Worm (Caenorhabditis elegans) whole organism, early embryonic: ENCODE results near the gene pfd-5.

Experiments used
- B0310.2 ChIP-seq: sonication (generic microtip); optimal IDR thresholded peaks from 2 replicates; lab custom pipeline; 2016; ENCODE audit warnings: mild to moderate bottlenecking, missing genetic modification characterization, missing compliant biosample characterization
- F13C5.2 ChIP-seq: sonication (generic microtip); optimal IDR thresholded peaks from 2 replicates; lab custom pipeline; 2017; ENCODE audit warnings: mild to moderate bottlenecking, missing genetic modification characterization, inconsistent platforms, missing compliant biosample characterization
- aly-1 ChIP-seq: sonication (generic microtip); optimal IDR thresholded peaks from 2 replicates; lab custom pipeline; 2016; ENCODE audit warnings: missing genetic modification characterization, missing compliant biosample characterization
- ama-1 ChIP-seq: fragments of 150-350 bp; optimal IDR thresholded peaks from 2 replicates; lab custom pipeline; 2014
- ceh-13 ChIP-seq: fragments of 200-800 bp; sonication (Bioruptor generic); optimal IDR thresholded peaks from 2 replicates; lab custom pipeline; 2018; ENCODE audit warnings: mild to moderate bottlenecking, missing genetic modification characterization, missing compliant biosample characterization
- ceh-36 ChIP-seq: sonication (generic microtip); optimal IDR thresholded peaks from 2 replicates; lab custom pipeline; 2016; ENCODE audit warnings: missing genetic modification characterization, inconsistent platforms, missing compliant biosample characterization
- ets-7 ChIP-seq: sonication (generic microtip); optimal IDR thresholded peaks from 2 replicates; lab custom pipeline; 2016; ENCODE audit warnings: missing genotype, missing genetic modification characterization, missing compliant biosample characterization
- flt-1 ChIP-seq: fragments of 200-800 bp; sonication (Bioruptor generic); IDR thresholded peaks from 2 replicates; pipeline ENCODE4 v1.3.6; 2022; ENCODE audit warnings: missing genetic modification characterization, missing compliant biosample characterization
- hmbx-1 ChIP-seq: sonication (generic microtip); optimal IDR thresholded peaks from 2 replicates; lab custom pipeline; 2016; ENCODE audit warnings: mild to moderate bottlenecking, missing genetic modification characterization, missing compliant biosample characterization
- hmg-4 ChIP-seq: fragments of 200-800 bp; sonication (Bioruptor generic); optimal IDR thresholded peaks from 2 replicates; lab custom pipeline; 2018; ENCODE audit warnings: mild to moderate bottlenecking, missing genetic modification characterization, missing compliant biosample characterization
- hnd-1 ChIP-seq: sonication (generic microtip); optimal IDR thresholded peaks from 2 replicates; lab custom pipeline; 2016; ENCODE audit warnings: missing genetic modification characterization, missing compliant biosample characterization
- pes-1 ChIP-seq: fragments of 200-800 bp; sonication (Bioruptor generic); IDR thresholded peaks from 2 replicates; pipeline ENCODE4 v1.3.6; 2022; ENCODE audit warnings: missing genetic modification reagents, missing genetic modification characterization, missing compliant biosample characterization
- scrt-1 ChIP-seq: fragments of 200-800 bp; sonication (Bioruptor generic); IDR thresholded peaks from 2 replicates; pipeline ENCODE4 v1.3.6; 2022; ENCODE audit warnings: missing genetic modification characterization, missing compliant biosample characterization
- sea-1 ChIP-seq: fragments of 200-800 bp; sonication (Bioruptor generic); conservative IDR thresholded peaks from 2 replicates; pipeline ENCODE4 v1.3.6; 2022; ENCODE audit warnings: missing genetic modification characterization, missing compliant biosample characterization
- tbx-11 ChIP-seq: fragments of 200-800 bp; sonication (Bioruptor generic); IDR thresholded peaks from 2 replicates; pipeline ENCODE4 v1.3.6; 2022; ENCODE audit warnings: missing genetic modification characterization, missing compliant biosample characterization
- tbx-37 ChIP-seq: fragments of 200-800 bp; sonication (Bioruptor generic); conservative IDR thresholded peaks from 2 replicates; pipeline ENCODE4 v1.3.6; 2022; ENCODE audit warnings: missing genetic modification reagents, missing genetic modification characterization, missing compliant biosample characterization
- tra-4 ChIP-seq: sonication (generic microtip); optimal IDR thresholded peaks from 2 replicates; lab custom pipeline; 2017; ENCODE audit warnings: missing genetic modification characterization, missing compliant biosample characterization

pfd-5 gene

DNA sequence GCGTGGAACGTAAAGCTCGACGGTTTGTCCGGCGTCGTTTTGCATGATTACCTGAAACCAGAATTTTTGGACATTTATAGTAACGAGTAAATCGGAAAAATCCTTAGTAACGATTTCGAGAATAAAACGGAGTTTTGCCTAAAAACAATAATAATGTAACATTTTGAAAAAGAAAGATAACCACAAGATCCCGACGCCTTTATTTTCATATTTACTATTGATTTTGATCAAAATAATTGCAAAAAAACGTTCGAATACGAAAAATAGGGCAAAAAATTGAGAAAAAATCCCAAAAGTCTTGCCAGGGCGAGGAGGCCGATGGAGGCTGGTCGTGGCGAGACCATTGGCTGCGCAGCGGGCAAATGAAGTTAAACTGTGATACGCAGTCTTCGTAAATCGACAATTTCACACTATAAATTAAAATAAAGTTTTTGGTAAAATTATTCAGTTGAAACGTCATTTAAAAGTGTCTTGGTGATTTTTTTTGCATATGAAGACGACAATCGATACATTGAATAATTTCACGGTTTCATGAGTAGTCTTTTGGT lies 9.0 kb downstream of the pfd-5 start, which contains the start of gene rps-21:
rps-21 (minus strand) TSS at position 51 of the 548 bp plus-strand sequence.
- TF ChIP-seq F13C5.2: peak; percentile 47
- peak; percentile 24 for TF ChIP-seq hmg-4
- 0 out of 2 replicates have a peak, but pooled peaks have one; percentile 32 for TF ChIP-seq pes-1 (GFP tag; lab: Robert Waterston, UW)
- TF ChIP-seq ceh-13 (GFP tag; lab: Kevin White, UChicago): no peak
- TF ChIP-seq ceh-36: no peak

DNA sequence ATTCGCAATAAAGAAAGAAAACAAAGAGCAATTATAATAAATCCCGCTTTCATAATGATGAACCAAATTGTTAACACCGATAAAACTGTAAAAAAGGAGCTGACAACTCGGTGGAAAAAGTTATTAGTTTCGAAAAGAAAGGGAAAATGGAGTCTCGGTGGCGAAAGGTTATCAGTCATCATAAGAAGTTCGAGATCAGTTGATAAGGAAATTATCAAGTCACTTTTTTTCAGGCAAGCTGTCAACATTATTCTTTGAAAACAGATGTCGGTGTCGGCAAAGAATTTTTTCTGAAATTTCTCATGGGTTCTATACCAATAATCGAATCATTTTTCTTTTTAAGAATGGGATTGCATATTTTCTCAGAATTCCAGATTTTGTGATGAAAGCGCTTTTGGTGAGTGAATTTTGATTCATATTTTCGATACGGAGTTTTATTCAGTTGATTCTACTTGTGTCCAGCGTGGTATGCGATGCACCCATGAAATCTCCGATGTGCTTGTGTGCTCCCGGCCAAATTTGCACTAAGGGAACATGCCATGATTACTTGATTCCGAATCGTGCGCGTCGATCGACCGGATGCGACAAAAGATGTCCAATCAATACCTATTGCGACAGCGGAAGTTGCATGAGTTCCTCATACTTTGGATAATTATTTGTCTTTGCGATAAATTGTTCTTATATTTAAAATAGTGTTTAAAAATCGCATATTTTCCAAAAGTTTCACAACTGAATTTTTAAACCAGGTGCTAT lies 10.2 kb downstream of the pfd-5 start, which contains the start of the genes F37C12.21 and F37C12.10:
F37C12.21 (plus strand) TSS at position 58 of the 753 bp plus-strand sequence.
F37C12.10 (minus strand) TSS at position 85 of the 753 bp plus-strand sequence.
- no peak for TF ChIP-seq tbx-37
- no peak for TF ChIP-seq hmbx-1 (tag; lab: Kevin White, UChicago)
- TF ChIP-seq sea-1: no peak
- no peak for TF ChIP-seq F13C5.2

DNA sequence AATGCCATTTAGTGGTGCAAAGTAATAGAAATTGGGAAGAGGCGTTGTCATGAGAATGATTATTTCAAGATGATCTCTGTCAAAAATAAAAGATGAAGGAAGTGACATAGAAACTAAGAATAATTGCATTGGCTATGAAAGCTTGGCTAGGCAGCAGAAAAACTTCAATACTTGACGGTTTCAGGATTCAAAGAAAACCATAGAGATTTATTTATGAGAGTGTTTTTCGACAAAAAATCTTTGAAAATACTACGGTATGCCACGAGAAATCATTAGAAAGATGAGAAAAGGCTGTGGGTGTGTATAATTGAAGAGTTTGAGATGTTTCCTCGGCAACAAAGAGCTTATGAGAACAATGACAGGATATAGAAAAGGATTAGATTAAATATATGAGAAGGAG lies 13.2 kb downstream of the pfd-5 start, which contains the start of gene F37C12.14:
F37C12.14 (minus strand) TSS at position 101 of the 400 bp plus-strand sequence.
- TF ChIP-seq sea-1 (no peak), tbx-37 (no peak), F13C5.2 (no peak), scrt-1 (GFP tag; lab: Robert Waterston, UW) (no peak), tra-4 (tag; lab: Kevin White, UChicago) (no peak), ets-7 (tag; lab: Kevin White, UChicago) (no peak), aly-1 (tag; lab: Kevin White, UChicago) (no peak), pes-1 (GFP tag; lab: Robert Waterston, UW) (no peak), ceh-13 (GFP tag; lab: Kevin White, UChicago) (no peak), ama-1 (no peak), tbx-11 (no peak), hmg-4 (no peak), flt-1 (GFP tag; lab: Robert Waterston, UW) (no peak), hmbx-1 (tag; lab: Kevin White, UChicago) (no peak), ceh-36 (no peak), hnd-1 (tag; lab: Kevin White, UChicago) (no peak), B0310.2 (tag; lab: Kevin White, UChicago) (no peak)

DNA sequence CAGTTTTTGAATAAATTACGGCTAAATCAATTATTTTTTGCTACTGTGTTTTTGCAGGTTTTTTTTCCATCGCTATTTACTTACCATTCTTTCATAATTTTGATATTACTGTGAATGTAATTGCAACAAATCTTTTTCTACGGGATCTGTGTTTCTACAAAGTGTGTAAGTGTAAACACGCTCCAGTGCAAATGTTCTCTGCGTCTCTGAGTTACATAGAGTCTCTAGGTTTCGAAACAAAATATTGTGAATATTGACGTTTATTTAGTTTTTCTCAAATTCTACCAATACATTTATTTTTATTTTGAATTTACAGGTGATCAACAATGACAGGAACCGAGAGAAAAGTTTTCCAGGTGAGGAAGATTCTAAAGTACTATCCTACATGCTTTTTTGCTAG lies 14.7 kb downstream of the pfd-5 start, which contains the start of gene yju-2:
yju-2 (plus strand) TSS at position 315 of the 400 bp plus-strand sequence.
- TF ChIP-seq hnd-1 (tag; lab: Kevin White, UChicago) (no peak), flt-1 (GFP tag; lab: Robert Waterston, UW) (no peak), tbx-11 (no peak), F13C5.2 (no peak), tbx-37 (no peak), tra-4 (tag; lab: Kevin White, UChicago) (no peak), ceh-13 (GFP tag; lab: Kevin White, UChicago) (no peak), hmg-4 (no peak), ceh-36 (no peak), ets-7 (tag; lab: Kevin White, UChicago) (no peak), scrt-1 (GFP tag; lab: Robert Waterston, UW) (no peak)

DNA sequence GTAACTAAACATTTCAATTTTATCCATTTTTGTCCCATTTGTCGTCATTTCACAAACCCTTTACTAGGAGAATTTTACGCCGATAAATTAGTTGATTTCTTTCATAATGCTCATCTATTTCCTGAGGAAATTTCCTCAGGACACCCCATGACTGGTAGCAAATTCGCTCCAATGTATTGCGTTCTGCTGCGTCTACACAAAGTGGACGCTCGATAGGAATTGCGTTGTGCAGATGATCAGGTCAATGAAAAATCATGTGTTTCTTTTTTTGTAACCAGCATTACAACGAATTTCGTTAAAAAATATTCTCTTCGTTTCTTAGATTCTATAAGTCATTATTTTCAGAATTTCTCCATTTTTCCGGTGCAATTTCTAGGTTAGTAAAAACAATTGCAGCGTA lies 16.9 kb downstream of the pfd-5 start, which contains the start of gene epg-4:
epg-4 (plus strand) TSS at position 346 of the 400 bp plus-strand sequence.
- TF ChIP-seq flt-1 (GFP tag; lab: Robert Waterston, UW) (no peak), F13C5.2 (peak; percentile 38), tra-4 (tag; lab: Kevin White, UChicago) (no peak), ceh-13 (GFP tag; lab: Kevin White, UChicago) (no peak), aly-1 (tag; lab: Kevin White, UChicago) (no peak)

DNA sequence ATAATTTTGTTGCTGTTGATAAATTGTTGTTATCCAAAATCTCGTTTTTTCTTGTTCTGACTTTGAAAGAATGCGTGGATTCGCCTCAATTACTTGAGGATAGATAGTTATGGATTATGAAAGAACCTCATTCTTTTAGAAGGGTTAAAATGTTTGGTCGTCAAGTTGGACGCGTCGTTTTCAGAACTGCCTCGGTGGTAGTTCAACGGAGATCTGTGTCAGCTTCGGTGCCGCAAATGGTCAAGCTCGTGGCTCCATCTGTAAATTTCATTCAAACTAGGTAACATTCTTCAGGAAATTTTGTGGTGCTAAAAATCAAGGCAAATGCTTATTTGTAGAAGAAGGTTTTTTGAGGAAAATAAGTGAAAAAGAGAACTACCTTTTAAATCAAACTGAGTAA lies 18.1 kb downstream of the pfd-5 start, which contains the start of gene ndab-2:
ndab-2 (plus strand) TSS at position 140 of the 400 bp plus-strand sequence.
- TF ChIP-seq scrt-1 (GFP tag; lab: Robert Waterston, UW) (no peak), tra-4 (tag; lab: Kevin White, UChicago) (no peak), flt-1 (GFP tag; lab: Robert Waterston, UW) (no peak), ets-7 (tag; lab: Kevin White, UChicago) (no peak), ceh-36 (no peak), tbx-37 (no peak), tbx-11 (no peak), ceh-13 (GFP tag; lab: Kevin White, UChicago) (no peak), hmbx-1 (tag; lab: Kevin White, UChicago) (no peak), B0310.2 (tag; lab: Kevin White, UChicago) (no peak), aly-1 (tag; lab: Kevin White, UChicago) (no peak)

DNA sequence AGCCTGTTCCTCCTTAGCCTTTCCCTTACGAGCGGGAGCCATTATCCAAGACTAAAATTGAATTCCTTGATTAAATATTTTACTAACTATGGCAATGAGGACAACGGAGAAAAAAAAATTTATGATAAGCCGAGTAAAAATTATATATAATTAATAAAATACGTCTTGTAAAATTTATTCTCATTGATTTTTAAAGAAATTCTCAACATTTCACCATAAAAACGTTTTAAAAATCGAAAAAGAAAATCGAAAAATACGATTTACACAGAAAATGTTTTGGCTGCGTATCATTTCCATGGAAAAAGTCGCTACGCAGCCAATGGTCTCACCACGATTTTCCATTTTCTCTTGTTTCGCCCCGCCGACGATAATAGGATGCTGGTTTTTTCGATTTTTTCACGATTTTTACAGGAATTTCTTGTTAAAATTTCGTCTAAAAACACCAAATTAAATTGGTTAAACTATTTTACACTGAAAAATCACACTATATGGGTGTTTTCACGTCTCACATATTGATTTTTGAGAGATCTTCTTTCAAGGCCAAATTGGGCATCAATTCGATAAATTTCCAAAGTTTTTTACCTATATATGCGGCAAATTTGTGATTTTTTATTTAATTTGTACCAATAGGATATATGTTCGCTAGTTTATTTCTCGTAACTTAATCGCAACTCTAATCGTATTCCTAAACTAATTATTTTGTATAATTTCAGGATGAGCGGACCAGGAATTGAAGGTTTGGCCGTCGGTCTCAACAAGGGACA lies 19.0 kb downstream of the pfd-5 start, which contains the start of the genes rps-14 and rpl-36:
rps-14 (minus strand) TSS at position 51 of the 764 bp plus-strand sequence.
rpl-36 (plus strand) TSS at position 714 of the 764 bp plus-strand sequence.
- TF ChIP-seq F13C5.2 (peak; percentile 71), hmbx-1 (tag; lab: Kevin White, UChicago) (no peak)
